Worm (Caenorhabditis elegans) whole organism, young adult: ENCODE data around the gene F13H8.8.

Source experiments
- B0261.1 ChIP-seq: sonication (generic microtip); optimal IDR thresholded peaks from 2 replicates; lab custom pipeline; 2016; ENCODE audit warnings: mild to moderate bottlenecking, missing genetic modification characterization, moderate library complexity, missing compliant biosample characterization
- C17E4.6 ChIP-seq: fragments of 200-800 bp; sonication (Bioruptor generic); IDR thresholded peaks from 2 replicates; pipeline ENCODE4 v1.3.6; 2022; ENCODE audit warnings: missing genetic modification reagents, missing genetic modification characterization, missing compliant biosample characterization
- F22D6.2 ChIP-seq: sonication (generic microtip); optimal IDR thresholded peaks from 2 replicates; lab custom pipeline; 2016; ENCODE audit warnings: mild to moderate bottlenecking, missing genetic modification characterization, missing compliant biosample characterization
- F23B12.7 ChIP-seq: sonication (generic microtip); optimal IDR thresholded peaks from 2 replicates; lab custom pipeline; 2017; ENCODE audit warnings: missing genetic modification characterization, mild to moderate bottlenecking, missing compliant biosample characterization, antibody characterized with exemption, moderate library complexity; ENCODE audit not compliant: insufficient read depth
- K12H6.12 ChIP-seq: fragments of 200-800 bp; sonication (Bioruptor generic); optimal IDR thresholded peaks from 2 replicates; lab custom pipeline; 2018; ENCODE audit warnings: mild to moderate bottlenecking, missing genetic modification characterization, missing compliant biosample characterization
- T07F8.4 ChIP-seq: sonication (generic microtip); optimal IDR thresholded peaks from 2 replicates; lab custom pipeline; 2016; ENCODE audit warnings: mild to moderate bottlenecking, missing genetic modification characterization, moderate library complexity, missing compliant biosample characterization
- Y53F4B.3 ChIP-seq: fragments of 200-800 bp; sonication (Bioruptor generic); IDR thresholded peaks from 2 replicates; pipeline ENCODE4 v1.3.6; 2022; ENCODE audit warnings: missing genetic modification reagents, missing genetic modification characterization, missing compliant biosample characterization
- Y56A3A.18 ChIP-seq: fragments of 200-800 bp; sonication (Bioruptor generic); IDR thresholded peaks from 2 replicates; pipeline ENCODE4 v1.3.6; 2022; ENCODE audit warnings: missing genetic modification reagents, missing genetic modification characterization, missing compliant biosample characterization
- ZK185.1 ChIP-seq: sonication (generic microtip); optimal IDR thresholded peaks from 2 replicates; lab custom pipeline; 2016; ENCODE audit warnings: mild to moderate bottlenecking, missing genetic modification characterization, missing compliant biosample characterization; ENCODE audit not compliant: poor library complexity, severe bottlenecking
- aptf-3 ChIP-seq: fragments of 200-800 bp; sonication (Bioruptor generic); IDR thresholded peaks from 2 replicates; pipeline ENCODE4 v1.3.6; 2022; ENCODE audit warnings: missing genetic modification characterization, missing compliant biosample characterization
- attf-5 ChIP-seq: fragments of 200-800 bp; sonication (Bioruptor generic); optimal IDR thresholded peaks from 2 replicates; lab custom pipeline; 2018; ENCODE audit warnings: mild to moderate bottlenecking, missing genetic modification characterization, missing compliant biosample characterization
- bed-1 ChIP-seq: fragments of 200-800 bp; sonication (Bioruptor generic); IDR thresholded peaks from 2 replicates; pipeline ENCODE4 v1.3.6; 2022; ENCODE audit warnings: missing genetic modification reagents, missing genetic modification characterization, missing compliant biosample characterization
- cebp-1 ChIP-seq, 2 experiments: fragments of 200-800 bp in 1 of 2; sonication (Bioruptor generic) in 1 of 2; sonication (generic microtip) in 1 of 2; IDR thresholded peaks in 1 of 2; optimal IDR thresholded peaks in 1 of 2; 2 replicates each; pipeline versions ENCODE4 v1.3.6 to Lab custom; 2017 to 2022; ENCODE audit warnings: missing compliant biosample characterization in 2 of 2, missing genetic modification characterization in 2 of 2, mild to moderate bottlenecking in 1 of 2, missing genetic modification reagents in 1 of 2, moderate library complexity in 1 of 2
- die-1 ChIP-seq: sonication (generic microtip); optimal IDR thresholded peaks from 2 replicates; lab custom pipeline; 2016; ENCODE audit warnings: missing genotype, mild to moderate bottlenecking, missing genetic modification characterization, missing compliant biosample characterization
- dox-1 ChIP-seq: fragments of 200-800 bp; sonication (Bioruptor generic); IDR thresholded peaks from 2 replicates; pipeline ENCODE4 v1.3.6; 2022; ENCODE audit warnings: missing genetic modification reagents, missing genetic modification characterization, missing compliant biosample characterization
- dpff-1 ChIP-seq: sonication (generic microtip); optimal IDR thresholded peaks from 2 replicates; lab custom pipeline; 2017; ENCODE audit warnings: mild to moderate bottlenecking, missing genetic modification characterization, missing compliant biosample characterization
- efl-1 ChIP-seq: fragments of 150-350 bp; optimal IDR thresholded peaks from 2 replicates; lab custom pipeline; 2014; ENCODE audit warnings: missing biosample characterization, missing genetic modification reagents, missing genetic modification characterization
- egl-18 ChIP-seq: fragments of 200-800 bp; sonication (Bioruptor generic); IDR thresholded peaks from 2 replicates; pipeline ENCODE4 v1.3.6; 2022; ENCODE audit warnings: missing genetic modification reagents, missing genetic modification characterization, missing compliant biosample characterization
- egl-44 ChIP-seq: fragments of 200-800 bp; sonication (Bioruptor generic); IDR thresholded peaks from 2 replicates; pipeline ENCODE4 v1.3.6; 2022; ENCODE audit warnings: missing genetic modification reagents, missing genetic modification characterization, missing compliant biosample characterization
- ets-4 ChIP-seq: fragments of 200-800 bp; sonication (Bioruptor generic); optimal IDR thresholded peaks from 2 replicates; lab custom pipeline; 2018; ENCODE audit warnings: mild to moderate bottlenecking, missing genetic modification characterization, missing compliant biosample characterization
- him-1 ChIP-seq: sonication (generic microtip); optimal IDR thresholded peaks from 2 replicates; lab custom pipeline; 2016; ENCODE audit warnings: missing genotype, missing genetic modification reagents, missing genetic modification characterization, missing compliant biosample characterization
- hlh-26 ChIP-seq: fragments of 200-800 bp; sonication (Bioruptor generic); conservative IDR thresholded peaks from 2 replicates; pipeline ENCODE4 v1.3.6; 2022; ENCODE audit warnings: missing genetic modification reagents, missing genetic modification characterization, missing compliant biosample characterization
- hmg-1.2 ChIP-seq: fragments of 200-800 bp; sonication (Bioruptor generic); IDR thresholded peaks from 2 replicates; pipeline ENCODE4 v1.3.6; 2022; ENCODE audit warnings: missing genetic modification reagents, missing genetic modification characterization, missing compliant biosample characterization
- let-526 ChIP-seq: fragments of 200-800 bp; sonication (Bioruptor generic); IDR thresholded peaks from 2 replicates; pipeline ENCODE4 v1.3.6; 2022; ENCODE audit warnings: missing genetic modification reagents, missing genetic modification characterization, missing compliant biosample characterization
- let-607 ChIP-seq, 2 experiments: fragments of 200-800 bp in 1 of 2; sonication (Bioruptor generic) in 1 of 2; sonication (generic microtip) in 1 of 2; optimal IDR thresholded peaks; 2 replicates each; lab custom pipeline; 2016 to 2018; ENCODE audit warnings: mild to moderate bottlenecking in 2 of 2, missing compliant biosample characterization in 2 of 2, missing genetic modification characterization in 2 of 2, moderate library complexity in 2 of 2, missing genotype in 1 of 2
- lsl-1 ChIP-seq: fragments of 200-800 bp; sonication (Bioruptor generic); optimal IDR thresholded peaks from 2 replicates; lab custom pipeline; 2018; ENCODE audit warnings: mild to moderate bottlenecking, missing genetic modification characterization, moderate library complexity, missing compliant biosample characterization
- madf-6 ChIP-seq: fragments of 200-800 bp; sonication (Bioruptor generic); IDR thresholded peaks from 2 replicates; pipeline ENCODE4 v1.3.6; 2022; ENCODE audit warnings: missing genetic modification reagents, missing genetic modification characterization, missing compliant biosample characterization
- mes-4 ChIP-seq: sonication (generic microtip); optimal IDR thresholded peaks from 2 replicates; lab custom pipeline; 2016; ENCODE audit warnings: missing genotype, missing genetic modification characterization, missing compliant biosample characterization
- nhr-120 ChIP-seq: fragments of 200-800 bp; sonication (Bioruptor generic); IDR thresholded peaks from 2 replicates; pipeline ENCODE4 v1.3.6; 2022; ENCODE audit warnings: missing genetic modification characterization, missing compliant biosample characterization
- nhr-80 ChIP-seq: sonication (generic microtip); optimal IDR thresholded peaks from 2 replicates; lab custom pipeline; 2016; ENCODE audit warnings: missing genetic modification characterization, missing compliant biosample characterization
- nhr-90 ChIP-seq: sonication (generic microtip); optimal IDR thresholded peaks from 2 replicates; lab custom pipeline; 2016; ENCODE audit warnings: missing genotype, mild to moderate bottlenecking, missing genetic modification characterization, missing compliant biosample characterization
- rpc-1 ChIP-seq, 2 experiments: fragments of 150-350 bp in 1 of 2; sonication (generic microtip) in 1 of 2; optimal IDR thresholded peaks; 2 replicates each; lab custom pipeline; 2014 to 2018; ENCODE audit warnings: missing biosample characterization in 1 of 2, missing genetic modification characterization in 1 of 2, missing genetic modification reagents in 1 of 2, missing genotype in 1 of 2
- sea-2 ChIP-seq: fragments of 200-800 bp; sonication (Bioruptor generic); IDR thresholded peaks from 2 replicates; pipeline ENCODE4 v1.3.6; 2022; ENCODE audit warnings: missing genetic modification characterization, missing compliant biosample characterization
- somi-1 ChIP-seq: fragments of 200-800 bp; sonication (Bioruptor generic); optimal IDR thresholded peaks from 2 replicates; lab custom pipeline; 2018; ENCODE audit warnings: mild to moderate bottlenecking, missing genetic modification characterization, missing compliant biosample characterization
- sptf-2 ChIP-seq: fragments of 200-800 bp; sonication (Bioruptor generic); optimal IDR thresholded peaks from 2 replicates; lab custom pipeline; 2018; ENCODE audit warnings: mild to moderate bottlenecking, missing genetic modification characterization, missing compliant biosample characterization
- unc-130 ChIP-seq: sonication (generic microtip); optimal IDR thresholded peaks from 2 replicates; lab custom pipeline; 2016; ENCODE audit warnings: missing genetic modification reagents, missing genetic modification characterization, missing compliant biosample characterization
- unc-62 ChIP-seq: fragments of 150-350 bp; optimal IDR thresholded peaks from 2 replicates; lab custom pipeline; 2014; ENCODE audit warnings: missing biosample characterization, missing genetic modification reagents, missing genetic modification characterization
- xnd-1 ChIP-seq: sonication (generic microtip); optimal IDR thresholded peaks from 2 replicates; lab custom pipeline; 2016; ENCODE audit warnings: missing genotype, missing genetic modification reagents, missing genetic modification characterization, missing compliant biosample characterization
- zfh-2 ChIP-seq: fragments of 200-800 bp; sonication (Bioruptor generic); conservative IDR thresholded peaks from 2 replicates; pipeline ENCODE4 v1.3.6; 2022; ENCODE audit warnings: missing genetic modification reagents, missing genetic modification characterization, missing compliant biosample characterization
- ztf-18 ChIP-seq: sonication (generic microtip); optimal IDR thresholded peaks from 2 replicates; lab custom pipeline; 2016; ENCODE audit warnings: missing genotype, mild to moderate bottlenecking, missing genetic modification characterization, missing compliant biosample characterization
- ztf-25 ChIP-seq: fragments of 200-800 bp; sonication (Bioruptor generic); IDR thresholded peaks from 2 replicates; pipeline ENCODE4 v1.3.6; 2022; ENCODE audit warnings: missing genetic modification reagents, missing genetic modification characterization, missing compliant biosample characterization

Gene F13H8.8

ce11 chrII:6290047-6290582 is 22.2 kb upstream of the F13H8.8 start, which contains the start of gene upb-1:
Gene upb-1, minus strand, starts transcription at chrII:6290097.
- TF ChIP-seq lsl-1, result no peak
- no peak for TF ChIP-seq cebp-1 (GFP tag; IDR thresholded peaks at IDR 0.05; lab: Robert Waterston, UW)
- no peak for TF ChIP-seq cebp-1 (tag; optimal IDR thresholded peaks at IDR 0.05; lab: Kevin White, UChicago)
- no peak for TF ChIP-seq unc-62
- TF ChIP-seq unc-130, result no peak
- no peak for TF ChIP-seq T07F8.4
- no peak for TF ChIP-seq sptf-2 (GFP tag; lab: Kevin White, UChicago)
- no peak for TF ChIP-seq Y56A3A.18
- no peak for TF ChIP-seq dpff-1 (tag; lab: Kevin White, UChicago)
- peak; percentile 32 for TF ChIP-seq nhr-80

DNA sequence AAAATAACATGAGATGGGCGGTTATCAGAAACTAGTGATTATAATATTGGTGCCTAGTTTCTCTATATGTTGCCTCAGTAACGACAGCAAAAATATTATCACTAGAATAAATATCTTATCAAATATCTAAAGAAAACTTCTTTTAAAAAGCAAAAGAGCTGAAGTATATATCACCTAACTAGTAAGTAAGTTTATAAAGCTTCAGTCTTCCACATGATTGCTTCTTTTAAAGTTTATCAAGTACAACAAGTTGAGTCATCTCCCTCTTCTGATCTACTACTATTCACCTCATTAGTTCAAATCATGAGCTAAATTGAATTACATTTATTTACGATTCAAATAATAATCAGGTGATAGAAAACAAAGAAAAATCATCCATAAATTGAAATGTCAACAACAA is 20.2 kb upstream of the F13H8.8 start:
- TF ChIP-seq B0261.1 (tag; lab: Kevin White, UChicago) (no peak), unc-62 (no peak), somi-1 (no peak), ZK185.1 (tag; lab: Kevin White, UChicago) (no peak), sea-2 (GFP tag; lab: Robert Waterston, UW) (no peak), zfh-2 (GFP tag; lab: Robert Waterston, UW) (no peak), hmg-1.2 (GFP tag; lab: Robert Waterston, UW) (no peak), madf-6 (no peak), ets-4 (GFP tag; lab: Kevin White, UChicago) (no peak), Y53F4B.3 (no peak), xnd-1 (no peak), nhr-90 (tag; lab: Kevin White, UChicago) (no peak)

DNA sequence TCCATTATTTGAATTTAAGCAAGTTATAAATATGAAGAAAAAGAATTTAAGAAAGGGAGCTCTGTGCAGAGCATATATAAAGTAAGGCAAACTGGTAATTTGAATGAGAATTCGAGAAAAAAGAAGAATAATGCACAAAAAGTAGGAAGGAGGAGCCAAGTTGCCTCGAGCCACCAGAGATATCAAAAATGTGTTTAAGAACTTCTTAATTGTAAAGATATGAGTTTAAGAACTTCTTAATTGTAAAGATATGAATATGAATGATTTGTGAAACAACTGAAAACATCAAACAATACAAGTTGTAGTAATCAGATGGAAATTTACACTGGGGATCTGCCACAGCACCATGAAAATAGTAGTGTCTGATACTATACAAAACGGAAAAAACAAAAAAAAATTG is 19.0 kb upstream of the F13H8.8 start, which contains the start of gene F13H8.6:
Gene F13H8.6, minus strand, starts transcription at position 101 of the 400 bp plus-strand sequence.
- no peak for TF ChIP-seq hlh-26 (GFP tag; lab: Robert Waterston, UW)
- no peak for TF ChIP-seq F23B12.7 (tag; lab: Kevin White, UChicago)
- no peak for TF ChIP-seq nhr-120
- TF ChIP-seq K12H6.12 (tag; lab: Kevin White, UChicago), result no peak
- no peak for TF ChIP-seq ztf-18
- no peak for TF ChIP-seq lsl-1
- no peak for TF ChIP-seq ztf-25 (GFP tag; lab: Robert Waterston, UW)
- no peak for TF ChIP-seq him-1

ce11 chrII:6283074-6283473 is 15.2 kb upstream of the F13H8.8 start, which contains the start of gene F13H8.1:
Gene F13H8.1, plus strand, starts transcription at chrII:6283384.
- TF ChIP-seq die-1 (tag; lab: Kevin White, UChicago) (no peak), nhr-80 (peak; percentile 51), cebp-1 (GFP tag; IDR thresholded peaks at IDR 0.05; lab: Robert Waterston, UW) (no peak), cebp-1 (tag; optimal IDR thresholded peaks at IDR 0.05; lab: Kevin White, UChicago) (no peak)
- TF ChIP-seq, all 124 proteins: peak for 1

DNA sequence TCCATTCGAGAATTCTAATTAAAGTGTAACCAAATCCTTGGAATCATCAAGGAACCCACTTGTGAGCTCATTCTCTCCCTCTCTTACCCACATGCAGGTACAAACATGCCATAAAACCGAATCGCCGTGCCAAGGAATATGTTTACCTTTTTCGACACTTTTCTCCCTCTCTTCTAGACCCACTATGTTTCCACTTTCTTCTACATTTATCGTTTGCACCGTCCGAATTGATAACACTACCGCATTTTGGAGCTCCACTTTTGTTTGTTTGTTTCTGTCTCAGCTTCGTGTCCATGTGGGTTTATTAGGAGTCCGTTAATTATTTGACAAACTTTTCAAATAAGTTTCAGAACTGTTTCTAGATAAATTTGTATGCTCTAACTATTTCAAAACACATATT is 14.0 kb upstream of the F13H8.8 start:
- TF ChIP-seq rpc-1 (optimal IDR thresholded peaks at IDR 0.05; lab: Kevin White, UChicago) (no peak), rpc-1 (tag; optimal IDR thresholded peaks at IDR 0.05; lab: Kevin White, UChicago) (no peak), nhr-80 (peak; percentile 13), dox-1 (no peak)

DNA sequence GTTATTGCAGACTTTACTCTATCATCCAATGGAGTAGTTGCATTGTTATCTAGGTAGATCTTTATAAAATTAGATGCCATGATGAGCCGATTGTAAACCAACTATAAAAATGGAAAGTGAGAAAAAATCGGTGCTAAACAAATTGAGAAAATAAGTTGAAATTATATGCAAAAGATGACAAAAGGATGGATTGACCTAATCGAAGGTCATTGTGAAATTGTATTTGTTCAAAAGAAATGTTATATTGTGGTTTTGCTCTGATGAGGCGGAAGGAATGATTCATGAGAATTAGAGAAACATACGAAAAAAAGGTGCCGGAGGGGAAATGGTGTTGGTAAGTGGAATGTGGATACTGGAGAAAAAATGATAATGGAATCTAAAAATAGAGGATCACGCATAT is 13.1 kb upstream of the F13H8.8 start, which contains the start of gene scly-1:
Gene scly-1, minus strand, starts transcription at position 101 of the 400 bp plus-strand sequence.
- no peak for TF ChIP-seq mes-4 (tag; lab: Kevin White, UChicago)
- TF ChIP-seq aptf-3 (GFP tag; lab: Robert Waterston, UW), result no peak
- no peak for TF ChIP-seq attf-5 (GFP tag; lab: Kevin White, UChicago)
- no peak for TF ChIP-seq let-526 (GFP tag; lab: Robert Waterston, UW)
- no peak for TF ChIP-seq bed-1 (GFP tag; lab: Robert Waterston, UW)
- TF ChIP-seq dox-1, result no peak
- TF ChIP-seq let-607 (tag; optimal IDR thresholded peaks at IDR 0.05; lab: Kevin White, UChicago), result no peak
- no peak for TF ChIP-seq xnd-1
- TF ChIP-seq F22D6.2 (tag; lab: Kevin White, UChicago), result no peak
- no peak for TF ChIP-seq egl-44 (GFP tag; lab: Robert Waterston, UW)
- no peak for TF ChIP-seq efl-1
- TF ChIP-seq egl-18, result no peak
- no peak for TF ChIP-seq C17E4.6
- no peak for TF ChIP-seq Y53F4B.3
